Worm (Caenorhabditis elegans): ENCODE data around the gene F19G12.3.
"Not testable (repeated sequence)": the region's sequence is repeated elsewhere in the genome, so short reads cannot be mapped to it uniquely, and the experiment has no call there.

The F19G12.3 gene

ce11 chrX:1397516-1397915 is 27.1 kb upstream of the F19G12.3 start, which contains the start of gene H39E20.1:
Gene H39E20.1, minus strand, starts transcription at chrX:1397616.
- TF ChIP-seq nhr-23 (tag; optimal IDR thresholded peaks at IDR 0.05) (no peak), R02D3.7 (tag; optimal IDR thresholded peaks at IDR 0.05) (no peak), zag-1 (tag; optimal IDR thresholded peaks at IDR 0.05) (no peak), sem-4 (tag; optimal IDR thresholded peaks at IDR 0.05) (no peak), nhr-6 (tag; optimal IDR thresholded peaks at IDR 0.05) (no peak), sma-3 (GFP tag; optimal IDR thresholded peaks at IDR 0.05) (no peak), ztf-11 (tag; optimal IDR thresholded peaks at IDR 0.05) (no peak), fos-1 (tag; optimal IDR thresholded peaks at IDR 0.05) (no peak), nhr-10 (tag; optimal IDR thresholded peaks at IDR 0.05) (no peak), skn-1 (tag; optimal IDR thresholded peaks at IDR 0.05) (no peak), lin-39 (tag; optimal IDR thresholded peaks at IDR 0.05) (no peak), aly-2 (tag; optimal IDR thresholded peaks at IDR 0.05) (no peak), ama-1 (optimal IDR thresholded peaks at IDR 0.05) (no peak), unc-55 (GFP tag; optimal IDR thresholded peaks at IDR 0.05) (no peak), dmd-4 (tag; optimal IDR thresholded peaks at IDR 0.05) (no peak), Y55F3AM.14 (GFP tag; optimal IDR thresholded peaks at IDR 0.05) (no peak), peb-1 (tag; optimal IDR thresholded peaks at IDR 0.05) (no peak), nhr-77 (tag; optimal IDR thresholded peaks at IDR 0.05) (no peak), nhr-12 (tag; optimal IDR thresholded peaks at IDR 0.05) (no peak)

ce11 chrX:1401259-1401658 is 23.4 kb upstream of the F19G12.3 start, which contains the start of gene ZK402.5:
Gene ZK402.5, minus strand, starts transcription at chrX:1401359.
- TF ChIP-seq mdl-1 (tag; optimal IDR thresholded peaks at IDR 0.05), result no peak
- TF ChIP-seq nhr-11 (tag; optimal IDR thresholded peaks at IDR 0.05), result no peak
- no peak for TF ChIP-seq sem-4 (tag; optimal IDR thresholded peaks at IDR 0.05)
- TF ChIP-seq mab-5 (tag; optimal IDR thresholded peaks at IDR 0.05), result no peak
- no peak for TF ChIP-seq nhr-129 (tag; optimal IDR thresholded peaks at IDR 0.05)
- TF ChIP-seq egl-27 (tag; optimal IDR thresholded peaks at IDR 0.05), result no peak
- no peak for TF ChIP-seq nhr-23 (tag; optimal IDR thresholded peaks at IDR 0.05)
- TF ChIP-seq nhr-10 (tag; optimal IDR thresholded peaks at IDR 0.05), result no peak
- no peak for TF ChIP-seq elt-3 (tag; optimal IDR thresholded peaks at IDR 0.05)
- no peak for TF ChIP-seq unc-55 (GFP tag; optimal IDR thresholded peaks at IDR 0.05)
- no peak for TF ChIP-seq nhr-25 (tag; optimal IDR thresholded peaks at IDR 0.05)
- no peak for TF ChIP-seq Y55F3AM.14 (GFP tag; optimal IDR thresholded peaks at IDR 0.05)
- TF ChIP-seq lin-11 (tag; optimal IDR thresholded peaks at IDR 0.05), result no peak
- TF ChIP-seq F13H6.1 (tag; optimal IDR thresholded peaks at IDR 0.05), result no peak
- TF ChIP-seq skn-1 (tag; optimal IDR thresholded peaks at IDR 0.05), result no peak

ce11 chrX:1403444-1403843 is 21.2 kb upstream of the F19G12.3 start, which contains the start of gene ZK402.2:
Gene ZK402.2, plus strand, starts transcription at chrX:1403744.
- not testable (repeated sequence) for TF ChIP-seq unc-55 (GFP tag; optimal IDR thresholded peaks at IDR 0.05); ztf-1 (GFP tag; conservative IDR thresholded peaks at IDR 0.05); lin-39 (tag; optimal IDR thresholded peaks at IDR 0.05)

ce11 chrX:1403971-1404370 is 20.6 kb upstream of the F19G12.3 start, which contains the start of gene ZK402.1:
Gene ZK402.1, plus strand, starts transcription at chrX:1404271.
- not testable (repeated sequence) for TF ChIP-seq fos-1, lin-11, R02D3.7 (tag; optimal IDR thresholded peaks at IDR 0.05)

- TF ChIP-seq aly-2 (tag; optimal IDR thresholded peaks at IDR 0.05) (no peak), nhr-11 (tag; optimal IDR thresholded peaks at IDR 0.05) (no peak), lin-13 (GFP tag; optimal IDR thresholded peaks at IDR 0.05) (no peak), C34F6.9 (tag; optimal IDR thresholded peaks at IDR 0.05) (no peak), unc-39 (tag; optimal IDR thresholded peaks at IDR 0.05) (no peak), unc-62 (GFP tag; optimal IDR thresholded peaks at IDR 0.05) (no peak)
Observed at ce11 chrX:1409224-1409623, 15.4 kb upstream of the F19G12.3 start.

- no peak for TF ChIP-seq ztf-11 (tag; optimal IDR thresholded peaks at IDR 0.05)
- TF ChIP-seq nhr-129 (tag; optimal IDR thresholded peaks at IDR 0.05), result no peak
- TF ChIP-seq snpc-4 (tag; optimal IDR thresholded peaks at IDR 0.05), result no peak
- TF ChIP-seq crh-2 (tag; optimal IDR thresholded peaks at IDR 0.05), result no peak
- TF ChIP-seq aly-2 (tag; optimal IDR thresholded peaks at IDR 0.05), result no peak
- TF ChIP-seq nhr-11 (tag; optimal IDR thresholded peaks at IDR 0.05), result no peak
Observed at ce11 chrX:1410552-1410951, 14.1 kb upstream of the F19G12.3 start, which contains the start of gene abu-2. Gene abu-2, minus strand, starts transcription at chrX:1410652.

All from whole organism, L2 larva.